Fruit fly (Drosophila melanogaster): Measurements from ENCODE around the gene CG4558.

Gene CG4558

DNA sequence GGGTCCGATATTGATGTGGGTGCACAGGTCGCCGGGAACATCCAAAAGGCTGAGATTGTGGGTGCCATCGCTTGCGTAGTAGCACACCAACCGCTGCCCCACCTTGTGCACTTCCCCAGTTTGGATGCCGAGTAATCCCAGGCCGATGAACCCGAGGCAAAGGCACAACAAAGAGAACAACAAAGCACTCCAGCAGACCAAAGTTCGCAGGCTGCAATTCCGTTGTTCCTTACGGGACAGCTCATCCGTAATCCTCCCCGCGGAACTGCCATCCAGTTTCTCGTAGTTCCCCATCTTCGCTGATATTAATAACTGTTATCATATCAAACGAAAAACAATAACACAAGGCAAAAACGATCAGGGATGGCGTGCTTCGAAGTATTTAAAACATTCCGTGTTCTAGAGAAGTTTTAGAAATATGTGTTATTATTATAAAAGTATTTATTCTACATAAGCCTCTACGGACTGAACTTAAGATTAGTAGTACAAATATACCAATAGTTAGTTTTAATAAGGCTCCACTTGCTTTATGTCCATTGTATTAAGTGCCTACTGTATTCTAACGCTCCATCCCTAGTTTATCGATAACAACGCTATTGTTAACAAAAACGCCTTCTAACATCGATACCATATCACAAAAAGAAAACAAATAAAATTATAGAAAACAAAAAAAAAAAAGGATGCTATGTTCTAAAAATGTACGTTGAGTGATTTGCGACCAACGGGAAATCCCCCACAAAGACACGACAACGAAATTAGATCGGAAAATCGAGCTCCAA is at the start of gene CG4558, which contains the start of gene Cht11 (continued):
- TF ChIP-seq Blimp-1 (GFP tag; optimal IDR thresholded peaks at IDR 0.05) (peak; percentile 74), Kr (GFP tag; optimal IDR thresholded peaks at IDR 0.05) (no peak), ATbp (GFP tag; optimal IDR thresholded peaks at IDR 0.05) (peak; percentile 34), dysf (GFP tag; IDR thresholded peaks at IDR 0.05) (peak; percentile 89), NFAT (GFP tag; IDR thresholded peaks at IDR 0.05) (peak; percentile 71), Spps (tag; optimal IDR thresholded peaks at IDR 0.05) (peak; percentile 64), CG1832 (GFP tag; optimal IDR thresholded peaks at IDR 0.05) (no peak), CG2199 (GFP tag; IDR thresholded peaks at IDR 0.05) (0 out of 3 replicates have a peak, but pooled peaks have one; percentile 45), toy (GFP tag; IDR thresholded peaks at IDR 0.05) (peak; percentile 30; the same call in 1 of the 2 replicates), CG1792 (GFP tag; optimal IDR thresholded peaks at IDR 0.05) (peak; percentile 10), trh (GFP tag; optimal IDR thresholded peaks at IDR 0.05) (peak; percentile 13), unpg (GFP tag; optimal IDR thresholded peaks at IDR 0.05) (peak; percentile 81), inv (GFP tag; IDR thresholded peaks at IDR 0.05; ENCODE audit: partially characterized antibody) (0 out of 2 replicates have a peak, but pooled peaks have one; percentile 38), luna (GFP tag; optimal IDR thresholded peaks at IDR 0.05) (no peak), CG31224 (GFP tag; IDR thresholded peaks at IDR 0.05) (peak; percentile 73), CG11085 (GFP tag; IDR thresholded peaks at IDR 0.05) (peak; percentile 68), CG6854 (GFP tag; optimal IDR thresholded peaks at IDR 0.05) (peak; percentile 37), B-H1 (GFP tag; IDR thresholded peaks at IDR 0.05) (peak; percentile 69), gce (GFP tag; IDR thresholded peaks at IDR 0.05) (0 out of 3 replicates have a peak, but pooled peaks have one; percentile 49), tio (GFP tag; optimal IDR thresholded peaks at IDR 0.05) (peak; percentile 76), cg (GFP tag; optimal IDR thresholded peaks at IDR 0.05) (no peak), CG13775 (GFP tag; optimal IDR thresholded peaks at IDR 0.05) (peak; percentile 80), prd (optimal IDR thresholded peaks at IDR 0.05) (no peak), prd (GFP tag; IDR thresholded peaks at IDR 0.05) (peak; percentile 88), CG1529 (GFP tag; optimal IDR thresholded peaks at IDR 0.05) (peak; percentile 51), tgo (GFP tag; IDR thresholded peaks at IDR 0.05) (peak; percentile 85), HLH3B (GFP tag; IDR thresholded peaks at IDR 0.05) (peak; percentile 80), usp (GFP tag; optimal IDR thresholded peaks at IDR 0.05) (no peak), da (GFP tag; optimal IDR thresholded peaks at IDR 0.05) (no peak), YL-1 (GFP tag; optimal IDR thresholded peaks at IDR 0.05) (peak; percentile 84), unc-4 (GFP tag; IDR thresholded peaks at IDR 0.05; ENCODE audit: partially characterized antibody) (peak; percentile 57; the same call in 1 of the 2 replicates), disco-r (GFP tag; optimal IDR thresholded peaks at IDR 0.05) (no peak), wor (GFP tag; IDR thresholded peaks at IDR 0.05) (peak; percentile 58), fd64A (GFP tag; optimal IDR thresholded peaks at IDR 0.05) (no peak), ac (GFP tag; optimal IDR thresholded peaks at IDR 0.05) (no peak), eve (GFP tag; optimal IDR thresholded peaks at IDR 0.05) (no peak), CG15011 (GFP tag; optimal IDR thresholded peaks at IDR 0.05) (peak; percentile 27), croc (GFP tag; conservative IDR thresholded peaks at IDR 0.05) (peak; percentile 75), CG2120 (GFP tag; optimal IDR thresholded peaks at IDR 0.05) (peak; percentile 90), kah (GFP tag; optimal IDR thresholded peaks at IDR 0.05) (peak; percentile 33), vvl (GFP tag; IDR thresholded peaks at IDR 0.05) (peak; percentile 88), CG12769 (tag; optimal IDR thresholded peaks at IDR 0.05) (no peak), Sox100B (GFP tag; optimal IDR thresholded peaks at IDR 0.05) (peak; percentile 76), CG31388 (GFP tag; optimal IDR thresholded peaks at IDR 0.05) (peak; percentile 41), aop (GFP tag; IDR thresholded peaks at IDR 0.05) (no peak), Neu2 (GFP tag; optimal IDR thresholded peaks at IDR 0.05; ENCODE audit: borderline replicate concordance) (no peak), Meics (GFP tag; optimal IDR thresholded peaks at IDR 0.05) (peak; percentile 75)

Measured in whole organism, embryonic.